Fruit fly (Drosophila melanogaster): ENCODE data around the gene CG11977.

The CG11977 gene

DNA sequence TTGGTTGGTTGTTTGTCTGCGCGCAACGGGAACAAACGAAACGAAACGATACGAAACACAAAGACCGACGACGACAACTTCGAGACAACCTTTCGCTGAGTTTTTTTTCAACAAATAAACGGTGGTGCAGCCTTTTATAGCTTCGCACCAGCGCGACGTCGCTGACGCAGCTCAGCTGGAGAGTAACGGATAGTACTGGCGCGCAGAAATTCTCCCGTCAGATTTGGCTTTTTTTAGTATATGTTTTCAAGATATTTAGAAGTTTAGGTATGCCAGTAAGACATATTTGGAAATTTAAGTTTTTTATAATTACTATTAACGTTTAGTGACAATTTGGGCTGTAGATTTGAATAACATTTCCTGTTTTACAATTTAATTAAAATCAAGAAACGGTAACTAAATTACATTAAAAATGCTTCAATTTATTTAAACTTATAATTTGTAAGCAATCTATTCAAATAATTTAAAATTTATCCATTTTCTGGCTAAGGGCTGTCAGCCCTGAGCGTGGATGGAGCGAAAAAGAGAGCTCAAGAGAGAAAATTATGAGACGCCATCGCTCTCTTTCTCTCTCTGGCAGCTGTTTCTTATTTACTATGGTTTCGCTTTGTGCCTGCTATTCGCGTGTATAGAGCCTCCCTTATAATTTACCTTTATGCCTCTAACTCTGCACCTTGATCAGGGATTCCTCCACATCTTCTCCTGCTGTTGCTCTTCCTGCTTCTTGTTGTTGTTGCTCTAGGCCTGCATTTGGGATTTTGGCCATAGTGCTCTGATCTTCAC lies 36.3 kb downstream of the CG11977 start (continued):
- TF ChIP-seq CG12155 (GFP tag; optimal IDR thresholded peaks at IDR 0.05) (peak; percentile 69), HLH3B (GFP tag; IDR thresholded peaks at IDR 0.05) (peak; percentile 43; the same call in 1 of the 2 replicates), CG10462 (GFP tag; optimal IDR thresholded peaks at IDR 0.05) (peak; percentile 43), CG2202 (tag; optimal IDR thresholded peaks at IDR 0.05) (peak; percentile 29), Doc3 (GFP tag; IDR thresholded peaks at IDR 0.05; ENCODE audit: partially characterized antibody) (no peak), pb (GFP tag; optimal IDR thresholded peaks at IDR 0.05) (no peak), GATAe (GFP tag; conservative IDR thresholded peaks at IDR 0.05) (no peak), Trl (optimal IDR thresholded peaks at IDR 0.05) (peak; percentile 94 to 97), Trl (GFP tag; optimal IDR thresholded peaks at IDR 0.05) (peak; percentile 47), CG3995 (GFP tag; optimal IDR thresholded peaks at IDR 0.05) (peak; percentile 22), twi (tag; optimal IDR thresholded peaks at IDR 0.05) (peak; percentile 77), ap (GFP tag; IDR thresholded peaks at IDR 0.05) (no peak), Opbp (GFP tag; IDR thresholded peaks at IDR 0.05; ENCODE audit: partially characterized antibody) (peak; percentile 62; the same call in 2 of the 3 replicates), repo (GFP tag; optimal IDR thresholded peaks at IDR 0.05) (no peak), Kr (GFP tag; optimal IDR thresholded peaks at IDR 0.05) (peak; percentile 50), crc (GFP tag; optimal IDR thresholded peaks at IDR 0.05) (no peak), yki (optimal IDR thresholded peaks at IDR 0.05) (peak; percentile 95), NfI (GFP tag; optimal IDR thresholded peaks at IDR 0.05) (peak; percentile 78), CG11085 (GFP tag; IDR thresholded peaks at IDR 0.05) (no peak), chm (GFP tag; IDR thresholded peaks at IDR 0.05) (peak; percentile 84), slou (GFP tag; optimal IDR thresholded peaks at IDR 0.05) (peak; percentile 31), Abd-B (GFP tag; optimal IDR thresholded peaks at IDR 0.05) (peak; percentile 72), nom (GFP tag; optimal IDR thresholded peaks at IDR 0.05) (peak; percentile 85), CG12219 (GFP tag; optimal IDR thresholded peaks at IDR 0.05) (peak; percentile 65), eve (GFP tag; optimal IDR thresholded peaks at IDR 0.05) (peak in 1 of 2 experiments; percentile 93), run (tag; optimal IDR thresholded peaks at IDR 0.05) (peak; percentile 76), Doc2 (GFP tag; IDR thresholded peaks at IDR 0.05) (no peak), Rfx (GFP tag; IDR thresholded peaks at IDR 0.05) (peak; percentile 70), nerfin-1 (tag; optimal IDR thresholded peaks at IDR 0.05) (peak; percentile 93), trem (tag; optimal IDR thresholded peaks at IDR 0.05) (peak; percentile 78), CG17802 (tag; optimal IDR thresholded peaks at IDR 0.05) (no peak), CG18619 (GFP tag; optimal IDR thresholded peaks at IDR 0.05) (peak; percentile 83), aop (GFP tag; IDR thresholded peaks at IDR 0.05) (no peak), CG14050 (GFP tag; IDR thresholded peaks at IDR 0.05) (peak; percentile 67), HHEX (GFP tag; optimal IDR thresholded peaks at IDR 0.05) (peak; percentile 77), pros (GFP tag; optimal IDR thresholded peaks at IDR 0.05) (peak; percentile 88), CG4730 (GFP tag; IDR thresholded peaks at IDR 0.05) (no peak), Dip3 (GFP tag; optimal IDR thresholded peaks at IDR 0.05) (peak; percentile 20), CG1832 (GFP tag; optimal IDR thresholded peaks at IDR 0.05) (no peak), CG4328 (GFP tag; optimal IDR thresholded peaks at IDR 0.05) (peak; percentile 81), ara (GFP tag; IDR thresholded peaks at IDR 0.05) (0 out of 2 replicates have a peak, but pooled peaks have one; percentile 43), B-H1 (GFP tag; IDR thresholded peaks at IDR 0.05) (no peak), B-H2 (GFP tag; optimal IDR thresholded peaks at IDR 0.05) (peak; percentile 71), tx (GFP tag; optimal IDR thresholded peaks at IDR 0.05) (no peak), mirr (GFP tag; optimal IDR thresholded peaks at IDR 0.05) (peak; percentile 7), jumu (GFP tag; optimal IDR thresholded peaks at IDR 0.05) (peak; percentile 12), CG13296 (GFP tag; optimal IDR thresholded peaks at IDR 0.05) (peak; percentile 88), Mrtf (GFP tag; IDR thresholded peaks at IDR 0.05) (no peak), dati (GFP tag; IDR thresholded peaks at IDR 0.05) (0 out of 2 replicates have a peak, but pooled peaks have one; percentile 30), eyg (GFP tag; optimal IDR thresholded peaks at IDR 0.05) (no peak)
